Fruit fly (Drosophila melanogaster): ENCODE results near the gene CG7824.

dm6 chr3R:29838751-29839150, 20.0 kb downstream of the CG7824 start:
- TF ChIP-seq CG34367 (tag; optimal IDR thresholded peaks at IDR 0.05), result peak; percentile 25
- TF ChIP-seq CG10348 (GFP tag; IDR thresholded peaks at IDR 0.05), result no peak
- no peak for TF ChIP-seq D1 (tag; optimal IDR thresholded peaks at IDR 0.05)
- TF ChIP-seq CG13204 (GFP tag; optimal IDR thresholded peaks at IDR 0.05), result no peak
- peak; percentile 46 for TF ChIP-seq CG8301 (tag; optimal IDR thresholded peaks at IDR 0.05)
- no peak for TF ChIP-seq fd96Ca (GFP tag; IDR thresholded peaks at IDR 0.05)
